Fruit fly (Drosophila melanogaster): ENCODE measurements around the gene PNUTS.
A peak's percentile ranks its signal among the peaks of the same experiment; 100 is the strongest.

Gene PNUTS

dm6 chr2L:845341-846004 is 24.8 kb upstream of the PNUTS start (continued):
- peak; percentile 89 for TF ChIP-seq sisA (GFP tag; IDR thresholded peaks at IDR 0.05)
- peak; percentile 86 for TF ChIP-seq bcd (GFP tag; optimal IDR thresholded peaks at IDR 0.05)
- peak; percentile 26 for TF ChIP-seq lbe (GFP tag; optimal IDR thresholded peaks at IDR 0.05)
- no peak for TF ChIP-seq HLHmδ (GFP tag; optimal IDR thresholded peaks at IDR 0.05)
- no peak for TF ChIP-seq dan (GFP tag; IDR thresholded peaks at IDR 0.05)
- TF ChIP-seq tna (GFP tag; IDR thresholded peaks at IDR 0.05; ENCODE audit: partially characterized antibody): no peak
- TF ChIP-seq CG8765 (GFP tag; IDR thresholded peaks at IDR 0.05): 0 out of 2 replicates have a peak, but pooled peaks have one; percentile 12
- TF ChIP-seq hbn (GFP tag; IDR thresholded peaks at IDR 0.05; ENCODE audit: partially characterized antibody): no peak
- TF ChIP-seq MESR4 (GFP tag; optimal IDR thresholded peaks at IDR 0.05): peak; percentile 33
- peak; percentile 89 for TF ChIP-seq Hmr (GFP tag; optimal IDR thresholded peaks at IDR 0.05)
- TF ChIP-seq Fer2 (tag; optimal IDR thresholded peaks at IDR 0.05): peak; percentile 65
- TF ChIP-seq lilli (GFP tag; optimal IDR thresholded peaks at IDR 0.05): peak; percentile 88
- TF ChIP-seq bowl (GFP tag; IDR thresholded peaks at IDR 0.05): peak; percentile 66; the same call in 1 of the 2 replicates
- TF ChIP-seq CG17359 (tag; optimal IDR thresholded peaks at IDR 0.05): peak; percentile 94
- peak; percentile 87; the same call in 2 of the 3 replicates for TF ChIP-seq CG11093 (GFP tag; IDR thresholded peaks at IDR 0.05)
- no peak for TF ChIP-seq zen2 (GFP tag; IDR thresholded peaks at IDR 0.05; ENCODE audit: partially characterized antibody)
- peak; percentile 85 for TF ChIP-seq Bteb2 (GFP tag; optimal IDR thresholded peaks at IDR 0.05)
- TF ChIP-seq CG30020 (tag; optimal IDR thresholded peaks at IDR 0.05): peak; percentile 2
- TF ChIP-seq CG17361 (GFP tag; IDR thresholded peaks at IDR 0.05): peak; percentile 71; the same call in 2 of the 3 replicates
- TF ChIP-seq CG9437 (GFP tag; optimal IDR thresholded peaks at IDR 0.05): peak; percentile 75
- peak; percentile 79 for TF ChIP-seq Hand (GFP tag; optimal IDR thresholded peaks at IDR 0.05)
- no peak for TF ChIP-seq CG33557 (GFP tag; optimal IDR thresholded peaks at IDR 0.05)
- peak; percentile 87 for TF ChIP-seq CG8924 (tag; optimal IDR thresholded peaks at IDR 0.05)
- TF ChIP-seq CG11723 (GFP tag; optimal IDR thresholded peaks at IDR 0.05): peak; percentile 72
- TF ChIP-seq otp (GFP tag; IDR thresholded peaks at IDR 0.05): peak; percentile 85
- peak; percentile 77 for TF ChIP-seq Mes4 (GFP tag; optimal IDR thresholded peaks at IDR 0.05)
- TF ChIP-seq eve (GFP tag; optimal IDR thresholded peaks at IDR 0.05): no peak
- no peak for TF ChIP-seq h (optimal IDR thresholded peaks at IDR 0.05)
- TF ChIP-seq CG3407 (GFP tag; optimal IDR thresholded peaks at IDR 0.05): peak; percentile 78
- peak; percentile 85 for TF ChIP-seq B-H1 (GFP tag; IDR thresholded peaks at IDR 0.05)
- TF ChIP-seq CG15269 (tag; optimal IDR thresholded peaks at IDR 0.05): peak; percentile 90
- peak; percentile 96 for TF ChIP-seq sens (GFP tag)
- peak; percentile 50 for TF ChIP-seq sima (GFP tag; optimal IDR thresholded peaks at IDR 0.05)
- peak; percentile 91 for TF ChIP-seq CG13424 (tag; optimal IDR thresholded peaks at IDR 0.05)
- peak; percentile 83; the same call in 3 of the 4 replicates for TF ChIP-seq chinmo (GFP tag; IDR thresholded peaks at IDR 0.05; ENCODE audit: partially characterized antibody)
- peak; percentile 84 for TF ChIP-seq CG12391 (tag; optimal IDR thresholded peaks at IDR 0.05)
- TF ChIP-seq CG1832 (GFP tag; optimal IDR thresholded peaks at IDR 0.05): no peak
- peak; percentile 69 for TF ChIP-seq gro (GFP tag; optimal IDR thresholded peaks at IDR 0.05)
- TF ChIP-seq CG12659 (GFP tag; optimal IDR thresholded peaks at IDR 0.05): peak; percentile 92
- TF ChIP-seq sens-2 (GFP tag; IDR thresholded peaks at IDR 0.05): peak; percentile 87
- peak; percentile 68 for TF ChIP-seq CG10274 (GFP tag; optimal IDR thresholded peaks at IDR 0.05)
- peak; percentile 91 for TF ChIP-seq NFAT (GFP tag; IDR thresholded peaks at IDR 0.05)
- TF ChIP-seq luna (GFP tag; optimal IDR thresholded peaks at IDR 0.05): peak; percentile 26
- TF ChIP-seq CG10979 (tag; optimal IDR thresholded peaks at IDR 0.05): peak; percentile 74
- TF ChIP-seq CG17385 (GFP tag; optimal IDR thresholded peaks at IDR 0.05): peak; percentile 84
- TF ChIP-seq CG2202 (tag; optimal IDR thresholded peaks at IDR 0.05): peak; percentile 37
- peak; percentile 84 for TF ChIP-seq CG30403 (GFP tag; optimal IDR thresholded peaks at IDR 0.05)
- peak; percentile 75 for TF ChIP-seq CG4854 (GFP tag; optimal IDR thresholded peaks at IDR 0.05)
- peak; percentile 33 for TF ChIP-seq Usf (GFP tag; optimal IDR thresholded peaks at IDR 0.05)

Measured in whole organism, embryonic.